Worm (Caenorhabditis elegans) whole organism, L4 larva: ENCODE results near the gene Y55B1BR.8.

Experiments
- ceh-44 ChIP-seq: fragments of 200-800 bp; sonication (Bioruptor generic); IDR thresholded peaks from 2 replicates; pipeline ENCODE4 v1.3.6; 2022; ENCODE audit warnings: missing genetic modification reagents, missing genetic modification characterization, missing compliant biosample characterization
- ceh-62 ChIP-seq: sonication (generic microtip); optimal IDR thresholded peaks from 2 replicates; lab custom pipeline; 2017; ENCODE audit warnings: missing biosample characterization, missing genetic modification characterization
- nhr-111 ChIP-seq: fragments of 200-800 bp; sonication (Bioruptor generic); optimal IDR thresholded peaks from 2 replicates; lab custom pipeline; 2018; ENCODE audit warnings: mild to moderate bottlenecking, missing genetic modification characterization, missing compliant biosample characterization
- nhr-42 ChIP-seq: fragments of 200-800 bp; sonication (Bioruptor generic); IDR thresholded peaks from 2 replicates; pipeline ENCODE4 v1.3.6; 2022; ENCODE audit warnings: missing genetic modification characterization, missing compliant biosample characterization
- ztf-11 ChIP-seq: fragments of 150-350 bp; optimal IDR thresholded peaks from 2 replicates; lab custom pipeline; 2014; ENCODE audit warnings: missing biosample characterization, missing genetic modification characterization

DNA sequence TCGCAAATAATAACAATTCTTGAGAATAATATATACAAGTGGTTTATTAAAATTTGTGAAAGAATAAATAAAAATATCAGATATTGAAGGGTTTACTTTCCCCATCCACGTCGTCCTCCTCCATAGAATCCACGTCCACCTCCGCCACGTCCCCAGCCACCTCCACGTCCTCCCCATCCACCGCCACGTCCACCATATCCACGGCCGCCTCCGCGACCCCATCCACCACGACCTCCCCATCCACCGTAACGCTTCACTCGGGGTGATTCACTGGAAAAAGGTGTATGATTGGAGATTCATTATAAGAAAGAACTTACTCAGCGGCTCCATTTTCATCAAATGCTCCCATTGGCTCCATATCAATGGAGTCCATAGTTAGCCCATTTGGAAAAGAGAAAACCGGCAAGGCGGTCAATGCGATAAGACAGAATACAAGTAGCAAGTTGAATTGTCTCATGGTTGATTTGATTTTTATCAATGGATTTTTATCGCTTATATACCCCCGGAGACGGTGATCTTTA lies 41.9 kb downstream of the Y55B1BR.8 start, which contains the start of gene nlp-32:
- TF ChIP-seq ceh-44 (no peak), nhr-111 (GFP tag; lab: Kevin White, UChicago) (no peak), nhr-42 (GFP tag; lab: Robert Waterston, UW) (no peak), ztf-11 (tag; lab: Kevin White, UChicago) (no peak), ceh-62 (no peak)
